Worm (Caenorhabditis elegans) whole organism, midembryonic: Measurements from ENCODE around the gene srw-143.

ENCODE experiments used
- T22C8.4 ChIP-seq: fragments of 200-800 bp; sonication (Bioruptor generic); IDR thresholded peaks from 2 replicates; pipeline ENCODE4 v1.3.6; 2022; ENCODE audit warnings: missing genetic modification characterization, missing compliant biosample characterization
- cog-1 ChIP-seq: sonication (generic microtip); optimal IDR thresholded peaks from 2 replicates; lab custom pipeline; 2016; ENCODE audit warnings: missing genetic modification characterization, missing compliant biosample characterization
- flt-1 ChIP-seq: fragments of 200-800 bp; sonication (Bioruptor generic); IDR thresholded peaks from 2 replicates; pipeline ENCODE4 v1.3.6; 2022; ENCODE audit warnings: missing genetic modification characterization, missing compliant biosample characterization
- klf-2 ChIP-seq: fragments of 200-800 bp; sonication (Bioruptor generic); conservative IDR thresholded peaks from 2 replicates; pipeline ENCODE4 v1.3.6; 2022; ENCODE audit warnings: missing genetic modification reagents, missing genetic modification characterization, missing compliant biosample characterization
- med-1 ChIP-seq: sonication (generic microtip); optimal IDR thresholded peaks from 2 replicates; lab custom pipeline; 2017; ENCODE audit warnings: missing genetic modification characterization, mild to moderate bottlenecking, missing compliant biosample characterization, antibody characterized with exemption, missing genetic modification reagents; ENCODE audit not compliant: insufficient read depth
- ref-1 ChIP-seq: fragments of 200-800 bp; sonication (Bioruptor generic); conservative IDR thresholded peaks from 2 replicates; pipeline ENCODE4 v1.3.6; 2022; ENCODE audit warnings: missing genetic modification reagents, missing genetic modification characterization, missing compliant biosample characterization
- tab-1 ChIP-seq: fragments of 200-800 bp; sonication (Bioruptor generic); IDR thresholded peaks from 2 replicates; pipeline ENCODE4 v1.3.6; 2022; ENCODE audit warnings: missing genetic modification characterization, missing compliant biosample characterization
- ztf-23 ChIP-seq: fragments of 200-800 bp; sonication (Bioruptor generic); IDR thresholded peaks from 2 replicates; pipeline ENCODE4 v1.3.6; 2022; ENCODE audit warnings: missing genetic modification reagents, missing genetic modification characterization, missing compliant biosample characterization
- ztf-29 ChIP-seq: fragments of 200-800 bp; sonication (Bioruptor generic); IDR thresholded peaks from 2 replicates; pipeline ENCODE4 v1.3.6; 2022; ENCODE audit warnings: missing genetic modification reagents, missing genetic modification characterization, missing compliant biosample characterization

The srw-143 gene

DNA sequence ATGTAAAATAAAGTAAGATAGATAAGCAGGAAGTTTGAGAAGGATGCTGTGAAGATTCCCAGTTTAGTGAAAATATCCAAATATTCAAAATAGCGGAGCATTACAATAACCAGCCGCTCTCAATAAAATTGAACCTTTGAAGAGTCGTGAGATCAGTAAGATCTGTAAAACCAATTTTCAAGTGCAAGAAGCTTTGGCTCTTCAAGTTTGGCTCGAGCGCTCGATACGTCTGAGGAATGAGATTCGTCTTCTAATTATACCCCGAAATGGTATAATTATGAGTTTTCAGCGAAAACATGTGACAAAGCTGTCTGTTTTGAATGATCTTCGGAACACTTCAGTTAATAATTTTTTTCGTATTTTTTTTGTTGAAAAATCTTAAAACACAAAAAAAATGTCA lies 41.4 kb downstream of the srw-143 start, which contains the start of gene str-46:
TSS of gene str-46 (minus strand) at position 101 of the 400 bp plus-strand sequence.
- TF ChIP-seq ztf-23 (GFP tag; lab: Robert Waterston, UW): no peak
- no peak for TF ChIP-seq med-1 (GFP tag; lab: Kevin White, UChicago)
- no peak for TF ChIP-seq cog-1 (tag; lab: Kevin White, UChicago)
- no peak for TF ChIP-seq ref-1 (GFP tag; lab: Robert Waterston, UW)
- no peak for TF ChIP-seq klf-2
- TF ChIP-seq T22C8.4 (GFP tag; lab: Robert Waterston, UW): no peak

DNA sequence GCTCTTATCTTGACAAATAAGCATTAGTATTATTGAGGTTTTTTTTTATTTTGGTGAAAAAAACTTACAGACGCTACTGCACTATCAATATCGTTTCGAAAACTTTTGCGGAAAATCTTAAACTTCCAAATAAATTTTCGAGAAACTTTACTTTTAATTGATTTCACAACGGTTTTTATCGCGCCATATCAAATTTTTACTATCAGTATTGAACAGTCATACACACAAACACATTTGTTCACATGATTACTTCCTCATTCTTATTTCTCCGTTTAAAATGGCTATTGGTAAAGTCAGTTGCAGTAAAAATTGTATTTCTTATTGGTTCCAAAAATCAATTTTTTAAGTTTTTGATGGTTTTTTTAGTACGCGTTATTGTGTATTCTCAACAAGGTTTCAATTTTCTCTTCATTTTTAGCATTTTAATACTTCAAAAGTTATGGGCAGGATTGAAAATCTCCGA lies 45.1 kb downstream of the srw-143 start, which contains the start of gene pals-32:
TSS of gene pals-32 (plus strand) at position 413 of the 463 bp plus-strand sequence.
- no peak for TF ChIP-seq flt-1
- TF ChIP-seq ztf-29: no peak
- TF ChIP-seq med-1 (GFP tag; lab: Kevin White, UChicago): no peak
- TF ChIP-seq klf-2: no peak
- TF ChIP-seq ztf-23 (GFP tag; lab: Robert Waterston, UW): no peak
- TF ChIP-seq ref-1 (GFP tag; lab: Robert Waterston, UW): no peak
- TF ChIP-seq cog-1 (tag; lab: Kevin White, UChicago): no peak
- TF ChIP-seq tab-1 (GFP tag; lab: Robert Waterston, UW): no peak
- no peak for TF ChIP-seq T22C8.4 (GFP tag; lab: Robert Waterston, UW)

DNA sequence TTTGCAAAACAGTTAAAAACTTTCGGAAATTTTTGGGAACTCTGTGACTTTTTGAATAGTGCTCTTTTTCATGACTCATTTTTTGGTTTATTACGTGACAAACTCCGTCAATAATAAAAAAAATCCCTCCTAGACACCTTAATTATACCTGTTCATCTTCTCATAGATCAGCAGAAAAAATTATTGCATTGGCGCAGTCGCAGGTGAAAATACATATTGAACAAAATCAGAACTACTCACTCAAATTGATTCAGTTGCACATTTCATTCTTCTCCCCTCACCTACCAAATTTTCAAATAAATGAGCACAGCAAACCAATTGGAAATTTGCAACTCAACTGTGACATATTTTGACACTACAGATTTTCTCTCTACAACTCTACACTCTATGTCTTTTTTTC lies 48.3 kb downstream of the srw-143 start, which contains the start of gene srh-127:
TSS of gene srh-127 (plus strand) at position 301 of the 400 bp plus-strand sequence.
- TF ChIP-seq med-1 (GFP tag; lab: Kevin White, UChicago): no peak
- TF ChIP-seq ref-1 (GFP tag; lab: Robert Waterston, UW): no peak
- no peak for TF ChIP-seq ztf-29
- no peak for TF ChIP-seq tab-1 (GFP tag; lab: Robert Waterston, UW)
- TF ChIP-seq T22C8.4 (GFP tag; lab: Robert Waterston, UW): no peak
- TF ChIP-seq klf-2: no peak

DNA sequence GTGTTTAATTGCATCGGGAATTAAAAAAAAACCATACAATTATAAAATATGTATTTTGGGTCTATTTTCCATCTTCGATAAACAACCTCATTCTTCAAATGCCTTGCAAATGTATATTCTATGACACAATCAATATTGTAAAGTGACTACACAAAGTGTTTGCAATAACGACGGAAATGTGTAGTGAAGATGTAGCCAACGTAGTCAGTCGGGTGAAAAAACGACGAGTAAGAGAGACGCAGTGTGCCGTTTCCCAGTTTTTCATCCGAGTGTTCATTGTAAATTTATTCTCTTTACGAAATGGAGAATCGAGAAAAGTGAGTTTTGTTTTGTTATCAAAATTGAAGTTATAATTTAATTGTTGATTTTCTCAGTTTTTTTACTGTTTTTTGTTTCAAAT lies 49.4 kb downstream of the srw-143 start, which contains the start of gene F37B4.15:
TSS of gene F37B4.15 (plus strand) at position 301 of the 400 bp plus-strand sequence.
- no peak for TF ChIP-seq tab-1 (GFP tag; lab: Robert Waterston, UW)
- no peak for TF ChIP-seq T22C8.4 (GFP tag; lab: Robert Waterston, UW)
- TF ChIP-seq ztf-23 (GFP tag; lab: Robert Waterston, UW): no peak
- no peak for TF ChIP-seq cog-1 (tag; lab: Kevin White, UChicago)
- no peak for TF ChIP-seq klf-2
- no peak for TF ChIP-seq med-1 (GFP tag; lab: Kevin White, UChicago)
- TF ChIP-seq ref-1 (GFP tag; lab: Robert Waterston, UW): no peak
